Worm (Caenorhabditis elegans) whole organism, L4/young adult: ENCODE results near the gene Y49F6B.14.

Experiments
- dao-5 ChIP-seq: sonication (generic microtip); optimal IDR thresholded peaks from 2 replicates; lab custom pipeline; 2016; ENCODE audit warnings: missing genotype, missing genetic modification characterization, moderate library complexity, missing compliant biosample characterization
- him-1 ChIP-seq: sonication (generic microtip); optimal IDR thresholded peaks from 2 replicates; lab custom pipeline; 2016; ENCODE audit warnings: missing genotype, missing genetic modification reagents, missing genetic modification characterization, missing compliant biosample characterization

ce11 chrII:3470549-3470948 lies 44.7 kb downstream of the Y49F6B.14 start, which contains the start of gene Y49F6B.20:
- TF ChIP-seq dao-5 (no peak), him-1 (tag; lab: Kevin White, UChicago) (no peak)
